Fruit fly (Drosophila melanogaster): Measurements from ENCODE around the gene nonA-l.
A peak's percentile ranks its signal among the peaks of the same experiment; 100 is the strongest.

The nonA-l gene

dm6 chr3R:16626899-16627432 lies 13.0 kb upstream of the nonA-l start (continued):
- TF ChIP-seq pb (GFP tag; optimal IDR thresholded peaks at IDR 0.05), result no peak
- no peak for TF ChIP-seq kni (GFP tag; optimal IDR thresholded peaks at IDR 0.05)
- TF ChIP-seq Pdp1 (GFP tag; optimal IDR thresholded peaks at IDR 0.05), result peak in 1 of 2 experiments; percentile 24
- no peak for TF ChIP-seq NC2α (GFP tag; optimal IDR thresholded peaks at IDR 0.05)
- no peak for TF ChIP-seq CG7987 (GFP tag; optimal IDR thresholded peaks at IDR 0.05)
- TF ChIP-seq pfk (GFP tag; optimal IDR thresholded peaks at IDR 0.05), result no peak
- no peak for TF ChIP-seq CG9727 (GFP tag; optimal IDR thresholded peaks at IDR 0.05)
- TF ChIP-seq corto (GFP tag; optimal IDR thresholded peaks at IDR 0.05), result no peak
- TF ChIP-seq gce (GFP tag; IDR thresholded peaks at IDR 0.05), result no peak
- TF ChIP-seq CG6254 (GFP tag; optimal IDR thresholded peaks at IDR 0.05), result no peak
- TF ChIP-seq CG30431 (GFP tag; optimal IDR thresholded peaks at IDR 0.05), result no peak
- no peak for TF ChIP-seq Ada2b (GFP tag; IDR thresholded peaks at IDR 0.05)
- TF ChIP-seq Nf-YA (GFP tag; IDR thresholded peaks at IDR 0.05), result 0 out of 2 replicates have a peak, but pooled peaks have one; percentile 36
- no peak for TF ChIP-seq disco-r (GFP tag; optimal IDR thresholded peaks at IDR 0.05)
- no peak for TF ChIP-seq Sry-β (GFP tag; optimal IDR thresholded peaks at IDR 0.05)
- no peak for TF ChIP-seq Scr (GFP tag; IDR thresholded peaks at IDR 0.05; ENCODE audit: partially characterized antibody)
- no peak for TF ChIP-seq Max (GFP tag; optimal IDR thresholded peaks at IDR 0.05)
- TF ChIP-seq vvl (GFP tag; IDR thresholded peaks at IDR 0.05), result peak; percentile 65; the same call in 1 of the 2 replicates
- no peak for TF ChIP-seq chn (GFP tag; optimal IDR thresholded peaks at IDR 0.05)
- TF ChIP-seq Gug (GFP tag; IDR thresholded peaks at IDR 0.05), result no peak
- no peak for TF ChIP-seq CG32532 (GFP tag; IDR thresholded peaks at IDR 0.05)
- no peak for TF ChIP-seq pita (GFP tag; optimal IDR thresholded peaks at IDR 0.05)
- TF ChIP-seq phol (tag; optimal IDR thresholded peaks at IDR 0.05), result no peak
- no peak for TF ChIP-seq dmrt99B (tag; optimal IDR thresholded peaks at IDR 0.05)
- no peak for TF ChIP-seq Mes4 (GFP tag; optimal IDR thresholded peaks at IDR 0.05)
- no peak for TF ChIP-seq CG7556 (GFP tag; optimal IDR thresholded peaks at IDR 0.05)
- TF ChIP-seq Fer3 (tag; optimal IDR thresholded peaks at IDR 0.05), result no peak
- no peak for TF ChIP-seq CG30020 (tag; optimal IDR thresholded peaks at IDR 0.05)
- no peak for TF ChIP-seq nerfin-1 (tag; optimal IDR thresholded peaks at IDR 0.05)
- no peak for TF ChIP-seq Kr (GFP tag; optimal IDR thresholded peaks at IDR 0.05)
- TF ChIP-seq CG7839 (tag; optimal IDR thresholded peaks at IDR 0.05), result no peak
- no peak for TF ChIP-seq ato (GFP tag; IDR thresholded peaks at IDR 0.05; ENCODE audit: partially characterized antibody)
- no peak for TF ChIP-seq wdn (GFP tag; IDR thresholded peaks at IDR 0.05)
- TF ChIP-seq Nf-YB (GFP tag; optimal IDR thresholded peaks at IDR 0.05), result no peak
- TF ChIP-seq Awh (GFP tag; IDR thresholded peaks at IDR 0.05), result no peak
- TF ChIP-seq CG9817 (tag; optimal IDR thresholded peaks at IDR 0.05), result no peak
- no peak for TF ChIP-seq sna (GFP tag; IDR thresholded peaks at IDR 0.05; ENCODE audit: partially characterized antibody)
- TF ChIP-seq stc (GFP tag; IDR thresholded peaks at IDR 0.05), result no peak
- no peak for TF ChIP-seq ind (GFP tag; optimal IDR thresholded peaks at IDR 0.05)
- peak; percentile 82 for TF ChIP-seq onecut (GFP tag; IDR thresholded peaks at IDR 0.05)
- no peak for TF ChIP-seq HmgD (GFP tag; optimal IDR thresholded peaks at IDR 0.05)
- no peak for TF ChIP-seq CG8388 (GFP tag; optimal IDR thresholded peaks at IDR 0.05)
- TF ChIP-seq sens (GFP tag), result no peak
- TF ChIP-seq CG4617 (GFP tag; optimal IDR thresholded peaks at IDR 0.05; ENCODE audit: borderline replicate concordance), result no peak
- no peak for TF ChIP-seq C15 (GFP tag; IDR thresholded peaks at IDR 0.05)
- no peak for TF ChIP-seq jigr1 (GFP tag; IDR thresholded peaks at IDR 0.05)
- TF ChIP-seq CG14014 (GFP tag; IDR thresholded peaks at IDR 0.05), result no peak
- TF ChIP-seq CG17912 (GFP tag; optimal IDR thresholded peaks at IDR 0.05), result no peak
- TF ChIP-seq ftz-f1 (GFP tag; optimal IDR thresholded peaks at IDR 0.05), result peak; percentile 85
- no peak for TF ChIP-seq her (GFP tag; optimal IDR thresholded peaks at IDR 0.05)
- TF ChIP-seq CG8944 (GFP tag; optimal IDR thresholded peaks at IDR 0.05), result no peak

Measured in whole organism, embryonic.